Fruit fly (Drosophila melanogaster) whole organism, pupa: ENCODE data around the gene CG43335.

Experiments used
- CG12605 ChIP-seq: fragments of 200-800 bp; sonication (Bioruptor generic); IDR thresholded peaks from 2 replicates; pipeline ENCODE4 v1.3.6; 2022; ENCODE audit warnings: missing biosample characterization, missing genetic modification characterization
- CG15710 ChIP-seq: fragments of 200-800 bp; sonication (Bioruptor generic); optimal IDR thresholded peaks from 2 replicates; lab custom pipeline; 2018; ENCODE audit warnings: missing biosample characterization, mild to moderate bottlenecking, missing genetic modification characterization, moderate library complexity
- CG17806 ChIP-seq: fragments of 200-800 bp; sonication (Bioruptor generic); optimal IDR thresholded peaks from 2 replicates; lab custom pipeline; 2018; ENCODE audit warnings: missing biosample characterization, mild to moderate bottlenecking, missing genetic modification characterization, moderate library complexity
- CG32121 ChIP-seq: fragments of 200-800 bp; sonication (Bioruptor generic); IDR thresholded peaks from 2 replicates; pipeline ENCODE4 v1.3.6; 2022; ENCODE audit warnings: missing biosample characterization, missing genetic modification characterization
- CG9948 ChIP-seq: fragments of 200-800 bp; sonication (Bioruptor generic); optimal IDR thresholded peaks from 2 replicates; lab custom pipeline; 2018; ENCODE audit warnings: missing biosample characterization, mild to moderate bottlenecking, missing genetic modification characterization, moderate library complexity
- Pif1B ChIP-seq: fragments of 200-800 bp; sonication (Bioruptor generic); optimal IDR thresholded peaks from 3 replicates; lab custom pipeline; 2016; ENCODE audit warnings: missing biosample characterization, missing genetic modification characterization
- gl ChIP-seq: fragments of 200-800 bp; sonication (Bioruptor generic); optimal IDR thresholded peaks from 2 replicates; lab custom pipeline; 2018; ENCODE audit warnings: missing biosample characterization, mild to moderate bottlenecking, missing genetic modification characterization

dm6 chr3R:15609230-15609629 is 26.0 kb upstream of the CG43335 start:
- TF ChIP-seq CG15710 (tag; lab: Kevin White, UChicago) = no peak
- no peak for TF ChIP-seq Pif1B (GFP tag; lab: Kevin White, UChicago)
- no peak for TF ChIP-seq CG9948 (tag; lab: Kevin White, UChicago)
- no peak for TF ChIP-seq CG17806 (tag; lab: Kevin White, UChicago)
- no peak for TF ChIP-seq CG32121
- no peak for TF ChIP-seq gl
- TF ChIP-seq CG12605 (GFP tag; lab: Robert Waterston, UW) = no peak
